Fruit fly (Drosophila melanogaster): ENCODE measurements around the gene kuz.

Gene kuz

DNA sequence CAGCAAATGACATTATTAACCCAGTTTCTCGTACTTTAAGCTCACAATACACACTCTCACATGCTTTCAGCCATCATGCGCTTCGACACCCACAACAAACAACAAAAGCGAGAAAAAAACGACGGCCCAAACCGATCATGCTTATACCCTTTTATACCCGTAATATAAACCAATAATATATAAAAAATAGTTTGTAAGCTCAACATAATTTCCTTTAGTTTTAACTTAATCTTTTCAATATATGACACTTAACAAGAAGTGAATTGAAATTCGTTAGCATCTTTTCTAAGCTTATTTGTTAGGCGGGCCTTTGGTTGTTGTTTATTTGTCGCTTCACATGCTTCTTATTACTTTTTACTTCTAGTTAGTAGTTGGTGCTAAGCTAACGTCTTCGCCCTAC lies 36.7 kb downstream of the kuz start:
- no peak for TF ChIP-seq h (GFP tag; optimal IDR thresholded peaks at IDR 0.05)
- TF ChIP-seq jim (GFP tag; optimal IDR thresholded peaks at IDR 0.05): no peak
- TF ChIP-seq Jra (GFP tag; optimal IDR thresholded peaks at IDR 0.05): no peak
- TF ChIP-seq Dif (GFP tag; optimal IDR thresholded peaks at IDR 0.05; ENCODE audit: partially characterized antibody): no peak
- TF ChIP-seq fru (GFP tag; optimal IDR thresholded peaks at IDR 0.05): no peak
- TF ChIP-seq CG9705 (GFP tag; optimal IDR thresholded peaks at IDR 0.05): no peak
- no peak for TF ChIP-seq Dfd (GFP tag; optimal IDR thresholded peaks at IDR 0.05)
- no peak for TF ChIP-seq OdsH (GFP tag; optimal IDR thresholded peaks at IDR 0.05)
- TF ChIP-seq dsf (GFP tag; optimal IDR thresholded peaks at IDR 0.05; ENCODE audit: borderline replicate concordance): no peak
- no peak for TF ChIP-seq CG32264 (GFP tag; optimal IDR thresholded peaks at IDR 0.05)
- TF ChIP-seq Hr78 (GFP tag; optimal IDR thresholded peaks at IDR 0.05): no peak
- TF ChIP-seq ey (GFP tag; optimal IDR thresholded peaks at IDR 0.05): no peak
- no peak for TF ChIP-seq CrebA (GFP tag; optimal IDR thresholded peaks at IDR 0.05; ENCODE audit: borderline replicate concordance)
- no peak for TF ChIP-seq br (GFP tag; optimal IDR thresholded peaks at IDR 0.05)
- no peak for TF ChIP-seq sage (GFP tag; optimal IDR thresholded peaks at IDR 0.05)
- no peak for TF ChIP-seq rgr (GFP tag; optimal IDR thresholded peaks at IDR 0.05)
- TF ChIP-seq sv (GFP tag; optimal IDR thresholded peaks at IDR 0.05): no peak
- no peak for TF ChIP-seq woc (GFP tag; optimal IDR thresholded peaks at IDR 0.05)
- TF ChIP-seq Myc (optimal IDR thresholded peaks at IDR 0.05): no peak

- TF ChIP-seq dsf (GFP tag; optimal IDR thresholded peaks at IDR 0.05; ENCODE audit: borderline replicate concordance) (no peak), Hnf4 (GFP tag; optimal IDR thresholded peaks at IDR 0.05) (no peak), foxo (GFP tag; optimal IDR thresholded peaks at IDR 0.05) (no peak), Vsx2 (GFP tag; optimal IDR thresholded peaks at IDR 0.05; ENCODE audit: partially characterized antibody) (no peak), Myc (optimal IDR thresholded peaks at IDR 0.05) (no peak), OdsH (GFP tag; optimal IDR thresholded peaks at IDR 0.05) (no peak)
Observed at dm6 chr2L:13591393-13591792, 41.5 kb downstream of the kuz start.

DNA sequence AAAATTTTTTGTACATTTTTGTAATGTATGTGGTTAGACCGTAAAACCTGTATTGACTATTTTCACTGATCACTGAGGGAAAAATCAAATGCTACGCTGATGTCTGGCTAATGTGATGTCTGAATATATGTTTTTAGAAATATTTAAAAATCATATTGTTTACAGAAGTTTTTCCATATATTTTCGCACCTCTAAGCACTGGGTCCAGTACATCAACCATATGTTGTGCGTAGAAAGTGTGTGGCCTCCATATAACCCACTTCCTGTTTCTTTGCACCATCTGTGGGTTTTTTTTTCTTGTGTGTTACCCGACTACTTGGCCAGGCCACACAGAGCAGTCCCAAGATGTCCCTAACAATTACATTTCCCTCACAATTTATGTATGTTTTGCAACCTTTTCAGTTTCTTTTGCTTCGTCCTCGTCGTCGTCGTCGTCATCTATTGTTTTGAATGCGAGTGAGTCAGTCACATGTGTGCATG lies 47.2 kb downstream of the kuz start, which contains the start of gene CG9254:
TSS of gene CG9254 (minus strand) at position 51 of the 480 bp plus-strand sequence.
- TF ChIP-seq h (GFP tag; optimal IDR thresholded peaks at IDR 0.05) (no peak), foxo (GFP tag; optimal IDR thresholded peaks at IDR 0.05) (no peak), brk (GFP tag; optimal IDR thresholded peaks at IDR 0.05) (no peak), CG9705 (GFP tag; optimal IDR thresholded peaks at IDR 0.05) (no peak), Hr78 (GFP tag; optimal IDR thresholded peaks at IDR 0.05) (no peak)

DNA sequence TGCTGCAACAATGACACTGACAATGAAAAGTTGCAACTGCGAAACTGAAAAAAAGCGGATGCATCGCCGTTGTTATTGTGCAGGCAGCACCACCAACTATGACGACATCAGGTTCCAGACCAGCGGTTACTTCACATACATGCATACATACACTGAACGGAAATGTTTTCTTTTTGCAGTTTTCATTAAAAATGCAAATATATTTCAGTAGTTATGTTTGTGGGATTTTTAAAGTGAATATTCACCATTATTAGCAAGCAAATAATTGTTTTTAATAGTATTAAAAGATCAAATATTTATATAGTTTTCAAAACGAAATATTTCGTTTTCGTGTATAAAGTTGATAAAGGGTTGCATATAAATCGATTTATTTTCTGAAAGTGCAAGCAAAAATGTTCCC lies 61.9 kb downstream of the kuz start:
- no peak for TF ChIP-seq Hr78 (GFP tag; optimal IDR thresholded peaks at IDR 0.05)
- no peak for TF ChIP-seq Dfd (GFP tag; optimal IDR thresholded peaks at IDR 0.05)
- no peak for TF ChIP-seq CG9705 (GFP tag; optimal IDR thresholded peaks at IDR 0.05)
- TF ChIP-seq Dif (GFP tag; optimal IDR thresholded peaks at IDR 0.05; ENCODE audit: partially characterized antibody): no peak
- no peak for TF ChIP-seq tai (GFP tag; optimal IDR thresholded peaks at IDR 0.05)
- no peak for TF ChIP-seq Abd-B (GFP tag; optimal IDR thresholded peaks at IDR 0.05)
- no peak for TF ChIP-seq ey (GFP tag; optimal IDR thresholded peaks at IDR 0.05)
- no peak for TF ChIP-seq Jra (GFP tag; optimal IDR thresholded peaks at IDR 0.05)
- TF ChIP-seq br (GFP tag; optimal IDR thresholded peaks at IDR 0.05): no peak
- no peak for TF ChIP-seq pan (optimal IDR thresholded peaks at IDR 0.05)
- no peak for TF ChIP-seq Vsx2 (GFP tag; optimal IDR thresholded peaks at IDR 0.05; ENCODE audit: partially characterized antibody)

dm6 chr2L:13613720-13614119 lies 63.8 kb downstream of the kuz start:
- TF ChIP-seq woc (GFP tag; optimal IDR thresholded peaks at IDR 0.05) (no peak), ey (GFP tag; optimal IDR thresholded peaks at IDR 0.05) (peak; percentile 6), pan (optimal IDR thresholded peaks at IDR 0.05) (no peak), foxo (GFP tag; optimal IDR thresholded peaks at IDR 0.05) (peak in 1 of 2 experiments; percentile 42), HLH106 (tag; optimal IDR thresholded peaks at IDR 0.05) (peak; percentile 29), CG32264 (GFP tag; optimal IDR thresholded peaks at IDR 0.05) (no peak), Hnf4 (GFP tag; optimal IDR thresholded peaks at IDR 0.05) (no peak), Hr78 (GFP tag; optimal IDR thresholded peaks at IDR 0.05) (no peak), CG9705 (GFP tag; optimal IDR thresholded peaks at IDR 0.05) (no peak), dmrt93B (GFP tag; optimal IDR thresholded peaks at IDR 0.05) (peak; percentile 11), OdsH (GFP tag; optimal IDR thresholded peaks at IDR 0.05) (no peak)

DNA sequence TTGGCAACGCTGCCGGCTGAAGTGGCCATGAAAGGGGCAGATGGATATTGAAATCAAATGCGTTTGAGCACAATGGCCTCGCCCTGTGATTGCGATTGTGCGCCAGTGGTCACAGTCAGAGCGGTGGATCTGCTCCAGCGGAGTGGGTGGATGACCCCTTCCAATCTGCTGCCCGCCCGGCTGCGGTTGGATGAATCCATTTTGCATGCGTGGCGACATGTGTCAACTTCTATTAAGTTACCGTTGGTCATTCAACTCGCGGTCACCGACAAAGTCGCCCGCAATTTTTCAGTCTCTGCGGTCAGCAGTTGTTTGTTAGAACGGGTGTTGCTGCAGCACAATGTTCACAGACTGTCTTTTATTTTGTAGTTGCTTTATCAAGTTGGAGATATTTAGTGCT lies 65.7 kb downstream of the kuz start:
- TF ChIP-seq psq (GFP tag; optimal IDR thresholded peaks at IDR 0.05) (no peak), GATAd (GFP tag; optimal IDR thresholded peaks at IDR 0.05) (no peak)

All from whole organism, wandering third instar larva.